Fruit fly (Drosophila melanogaster) whole organism, embryonic: ENCODE results near the gene ATP7.
A peak's percentile ranks its signal among the peaks of the same experiment; 100 is the strongest.

Source experiments
- Antp ChIP-seq: fragments of 200-800 bp; sonication (Bioruptor generic); optimal IDR thresholded peaks from 3 replicates; lab custom pipeline; 2016; ENCODE audit warnings: missing biosample characterization, missing genetic modification characterization
- Atf6 ChIP-seq: fragments of 200-800 bp; sonication (Bioruptor generic); IDR thresholded peaks from 2 replicates; pipeline ENCODE4 v1.3.6; 2022; ENCODE audit warnings: missing biosample characterization, missing genetic modification characterization
- B-H1 ChIP-seq: fragments of 200-800 bp; sonication (Bioruptor generic); IDR thresholded peaks from 3 replicates; pipeline ENCODE4 v1.3.6; 2022; ENCODE audit warnings: missing biosample characterization, missing genetic modification characterization
- Bteb2 ChIP-seq: fragments of 200-800 bp; sonication (Bioruptor generic); optimal IDR thresholded peaks from 2 replicates; lab custom pipeline; 2016; ENCODE audit warnings: missing biosample characterization, missing genetic modification characterization
- CG11093 ChIP-seq: fragments of 200-800 bp; sonication (Bioruptor generic); IDR thresholded peaks from 3 replicates; pipeline ENCODE4 v1.3.6; 2022; ENCODE audit warnings: missing biosample characterization, missing genetic modification characterization
- CG12659 ChIP-seq: fragments of 200-800 bp; sonication (Bioruptor generic); optimal IDR thresholded peaks from 3 replicates; lab custom pipeline; 2017; ENCODE audit warnings: mild to moderate bottlenecking, missing biosample characterization, missing genetic modification reagents, missing genetic modification characterization
- CG13296 ChIP-seq: fragments of 200-800 bp; sonication (Bioruptor generic); optimal IDR thresholded peaks from 3 replicates; lab custom pipeline; 2018; ENCODE audit warnings: missing biosample characterization, mild to moderate bottlenecking, missing genetic modification characterization
- CG15011 ChIP-seq: fragments of 200-800 bp; sonication (Bioruptor generic); optimal IDR thresholded peaks from 3 replicates; lab custom pipeline; 2018; ENCODE audit warnings: missing biosample characterization, mild to moderate bottlenecking, missing genetic modification characterization
- CG15073 ChIP-seq: fragments of 200-800 bp; sonication (Bioruptor generic); optimal IDR thresholded peaks from 2 replicates; lab custom pipeline; 2016; ENCODE audit warnings: missing biosample characterization, missing genetic modification characterization
- CG15269 ChIP-seq: fragments of 200-800 bp; sonication (Bioruptor generic); optimal IDR thresholded peaks from 2 replicates; lab custom pipeline; 2018; ENCODE audit warnings: missing biosample characterization, mild to moderate bottlenecking, missing genetic modification characterization, moderate library complexity
- CG15601 ChIP-seq: fragments of 200-800 bp; sonication (Bioruptor generic); optimal IDR thresholded peaks from 3 replicates; lab custom pipeline; 2019; ENCODE audit warnings: missing biosample characterization, mild to moderate bottlenecking, missing genetic modification characterization, moderate library complexity
- CG1602 ChIP-seq: fragments of 200-800 bp; sonication (Bioruptor generic); optimal IDR thresholded peaks from 3 replicates; lab custom pipeline; 2016; ENCODE audit warnings: missing biosample characterization, missing genetic modification characterization
- CG1603 ChIP-seq: fragments of 200-800 bp; sonication (Bioruptor generic); optimal IDR thresholded peaks from 2 replicates; lab custom pipeline; 2019; ENCODE audit warnings: missing biosample characterization, mild to moderate bottlenecking, missing genetic modification characterization, moderate library complexity
- CG16779 ChIP-seq: fragments of 200-800 bp; sonication (Bioruptor generic); IDR thresholded peaks from 2 replicates; pipeline ENCODE4 v1.3.6; 2022; ENCODE audit warnings: missing biosample characterization, missing genetic modification characterization
- CG17612 ChIP-seq: fragments of 200-800 bp; sonication (Bioruptor generic); IDR thresholded peaks from 2 replicates; pipeline ENCODE4 v1.3.6; 2022; ENCODE audit warnings: missing biosample characterization, missing genetic modification characterization
- CG18476 ChIP-seq: fragments of 200-800 bp; sonication (Bioruptor generic); optimal IDR thresholded peaks from 2 replicates; lab custom pipeline; 2016; ENCODE audit warnings: missing biosample characterization, mild to moderate bottlenecking, missing genetic modification characterization
- CG2129 ChIP-seq: fragments of 200-800 bp; sonication (Bioruptor generic); IDR thresholded peaks from 2 replicates; pipeline ENCODE4 v1.3.6; 2022; ENCODE audit warnings: missing biosample characterization, missing genetic modification characterization; ENCODE audit not compliant: partially characterized antibody
- CG31224 ChIP-seq: fragments of 200-800 bp; sonication (Bioruptor generic); IDR thresholded peaks from 2 replicates; pipeline ENCODE4 v1.3.6; 2022; ENCODE audit warnings: missing biosample characterization, missing genetic modification characterization
- CG31441 ChIP-seq: fragments of 200-800 bp; sonication (Bioruptor generic); IDR thresholded peaks from 2 replicates; pipeline ENCODE4 v1.3.6; 2022; ENCODE audit warnings: missing biosample characterization, missing genetic modification characterization
- CG3995 ChIP-seq: fragments of 200-800 bp; sonication (Bioruptor generic); optimal IDR thresholded peaks from 3 replicates; lab custom pipeline; 2016; ENCODE audit warnings: missing biosample characterization, missing genetic modification characterization
- CG43689 ChIP-seq: fragments of 200-800 bp; sonication (Bioruptor generic); IDR thresholded peaks from 2 replicates; pipeline ENCODE4 v1.3.6; 2022; ENCODE audit warnings: missing biosample characterization, missing genetic modification characterization
- CG6683 ChIP-seq: fragments of 200-800 bp; sonication (Bioruptor generic); optimal IDR thresholded peaks from 2 replicates; lab custom pipeline; 2017; ENCODE audit warnings: missing biosample characterization, mild to moderate bottlenecking, missing genetic modification characterization, missing genetic modification reagents
- CG6689 ChIP-seq: fragments of 200-800 bp; sonication (Bioruptor generic); IDR thresholded peaks from 2 replicates; pipeline ENCODE4 v1.3.6; 2022; ENCODE audit warnings: missing biosample characterization, missing genetic modification characterization
- CG7786 ChIP-seq: fragments of 200-800 bp; sonication (Bioruptor generic); optimal IDR thresholded peaks from 2 replicates; lab custom pipeline; 2016; ENCODE audit warnings: missing biosample characterization, missing genetic modification characterization
- CG9727 ChIP-seq: fragments of 200-800 bp; sonication (Bioruptor generic); optimal IDR thresholded peaks from 3 replicates; lab custom pipeline; 2017; ENCODE audit warnings: missing biosample characterization, mild to moderate bottlenecking, missing genetic modification characterization
- Dbx ChIP-seq: fragments of 200-800 bp; sonication (Bioruptor generic); IDR thresholded peaks from 3 replicates; pipeline ENCODE4 v1.3.6; 2022; ENCODE audit warnings: missing biosample characterization, missing genetic modification characterization
- Dip2 ChIP-seq: fragments of 200-800 bp; sonication (Bioruptor generic); IDR thresholded peaks from 2 replicates; pipeline ENCODE4 v1.3.6; 2022; ENCODE audit warnings: missing biosample characterization, missing genetic modification characterization
- Doc3 ChIP-seq: fragments of 200-800 bp; sonication (Bioruptor generic); IDR thresholded peaks from 3 replicates; pipeline ENCODE4 v1.3.6; 2022; ENCODE audit warnings: missing biosample characterization, missing genetic modification characterization; ENCODE audit not compliant: partially characterized antibody
- Fer3 ChIP-seq: fragments of 200-800 bp; sonication (Bioruptor generic); optimal IDR thresholded peaks from 2 replicates; lab custom pipeline; 2018; ENCODE audit warnings: missing biosample characterization, mild to moderate bottlenecking, missing genetic modification characterization, moderate library complexity
- Gsc ChIP-seq: fragments of 200-800 bp; sonication (Bioruptor generic); IDR thresholded peaks from 2 replicates; pipeline ENCODE4 v1.3.6; 2022; ENCODE audit warnings: missing biosample characterization, missing genetic modification characterization
- Med ChIP-seq: fragments of 200-800 bp; sonication (Bioruptor generic); peaks from one replicate; lab custom pipeline; 2016; ENCODE audit warnings: missing biosample characterization, missing genetic modification characterization, mild to moderate bottlenecking, inconsistent platforms, moderate library complexity
- Mrtf ChIP-seq: fragments of 200-800 bp; sonication (Bioruptor generic); IDR thresholded peaks from 3 replicates; pipeline ENCODE4 v1.3.6; 2022; ENCODE audit warnings: missing biosample characterization, missing genetic modification characterization
- Oaz ChIP-seq: fragments of 200-800 bp; sonication (Bioruptor generic); IDR thresholded peaks from 2 replicates; pipeline ENCODE4 v1.3.6; 2022; ENCODE audit warnings: missing biosample characterization, missing genetic modification characterization
- Opbp ChIP-seq: fragments of 200-800 bp; sonication (Bioruptor generic); IDR thresholded peaks from 3 replicates; pipeline ENCODE4 v1.3.6; 2022; ENCODE audit warnings: missing biosample characterization, missing genetic modification characterization; ENCODE audit not compliant: partially characterized antibody
- Taf1 ChIP-seq: fragments of 200-800 bp; sonication (Bioruptor generic); IDR thresholded peaks from 2 replicates; pipeline ENCODE4 v1.3.6; 2022; ENCODE audit warnings: missing biosample characterization, missing genetic modification characterization
- ara ChIP-seq: fragments of 200-800 bp; sonication (Bioruptor generic); IDR thresholded peaks from 2 replicates; pipeline ENCODE4 v1.3.6; 2022; ENCODE audit warnings: missing biosample characterization, missing genetic modification characterization
- ase ChIP-seq: fragments of 200-800 bp; sonication (Bioruptor generic); IDR thresholded peaks from 3 replicates; pipeline ENCODE4 v1.3.6; 2022; ENCODE audit warnings: missing biosample characterization, missing genetic modification characterization
- ash1 ChIP-seq: fragments of 200-800 bp; sonication (Bioruptor generic); optimal IDR thresholded peaks from 2 replicates; lab custom pipeline; 2018; ENCODE audit warnings: missing biosample characterization, mild to moderate bottlenecking, missing genetic modification characterization
- croc ChIP-seq: fragments of 200-800 bp; sonication (Bioruptor generic); conservative IDR thresholded peaks from 3 replicates; pipeline ENCODE4 v1.3.6; 2022; ENCODE audit warnings: missing biosample characterization, missing genetic modification characterization
- her ChIP-seq: fragments of 200-800 bp; sonication (Bioruptor generic); optimal IDR thresholded peaks from 2 replicates; lab custom pipeline; 2016; ENCODE audit warnings: missing biosample characterization, missing genetic modification characterization
- kay ChIP-seq: fragments of 200-800 bp; sonication (Bioruptor generic); optimal IDR thresholded peaks from 2 replicates; lab custom pipeline; 2016; ENCODE audit warnings: missing biosample characterization, missing genetic modification characterization
- luna ChIP-seq: fragments of 200-800 bp; sonication (Bioruptor generic); optimal IDR thresholded peaks from 2 replicates; lab custom pipeline; 2016; ENCODE audit warnings: missing biosample characterization, missing genetic modification characterization
- maf-S ChIP-seq: fragments of 200-800 bp; sonication (Bioruptor generic); optimal IDR thresholded peaks from 2 replicates; lab custom pipeline; 2016; ENCODE audit warnings: missing biosample characterization, missing genetic modification characterization
- mam ChIP-seq: fragments of 200-800 bp; sonication (Bioruptor generic); optimal IDR thresholded peaks from 3 replicates; lab custom pipeline; 2016; ENCODE audit warnings: missing biosample characterization, missing genetic modification characterization
- nau ChIP-seq: fragments of 200-800 bp; sonication (Bioruptor generic); optimal IDR thresholded peaks from 3 replicates; lab custom pipeline; 2017; ENCODE audit warnings: missing biosample characterization, mild to moderate bottlenecking, missing genetic modification characterization, missing genetic modification reagents
- nerfin-1 ChIP-seq: fragments of 200-800 bp; sonication (Bioruptor generic); optimal IDR thresholded peaks from 3 replicates; lab custom pipeline; 2019; ENCODE audit warnings: missing biosample characterization, mild to moderate bottlenecking, missing genetic modification characterization, moderate library complexity
- pita ChIP-seq: fragments of 200-800 bp; sonication (Bioruptor generic); optimal IDR thresholded peaks from 2 replicates; lab custom pipeline; 2017; ENCODE audit warnings: missing biosample characterization, mild to moderate bottlenecking, missing genetic modification characterization
- run ChIP-seq: fragments of 200-800 bp; sonication (Bioruptor generic); optimal IDR thresholded peaks from 3 replicates; lab custom pipeline; 2018; ENCODE audit warnings: missing biosample characterization, mild to moderate bottlenecking, missing genetic modification characterization
- sd ChIP-seq: fragments of 200-800 bp; sonication (Bioruptor generic); optimal IDR thresholded peaks from 3 replicates; lab custom pipeline; 2018; ENCODE audit warnings: missing biosample characterization, mild to moderate bottlenecking, missing genetic modification characterization, moderate library complexity
- slbo ChIP-seq: fragments of 200-800 bp; sonication (Bioruptor generic); IDR thresholded peaks from 2 replicates; pipeline ENCODE4 v1.3.6; 2022; ENCODE audit warnings: missing biosample characterization, missing genetic modification characterization
- slp2 ChIP-seq: fragments of 200-800 bp; sonication (Bioruptor generic); optimal IDR thresholded peaks from 2 replicates; lab custom pipeline; 2016; ENCODE audit warnings: missing biosample characterization, missing genetic modification characterization
- usp ChIP-seq: fragments of >200 bp; optimal IDR thresholded peaks from 2 replicates; lab custom pipeline; 2017; ENCODE audit warnings: missing biosample characterization, missing genetic modification characterization

The ATP7 gene

DNA sequence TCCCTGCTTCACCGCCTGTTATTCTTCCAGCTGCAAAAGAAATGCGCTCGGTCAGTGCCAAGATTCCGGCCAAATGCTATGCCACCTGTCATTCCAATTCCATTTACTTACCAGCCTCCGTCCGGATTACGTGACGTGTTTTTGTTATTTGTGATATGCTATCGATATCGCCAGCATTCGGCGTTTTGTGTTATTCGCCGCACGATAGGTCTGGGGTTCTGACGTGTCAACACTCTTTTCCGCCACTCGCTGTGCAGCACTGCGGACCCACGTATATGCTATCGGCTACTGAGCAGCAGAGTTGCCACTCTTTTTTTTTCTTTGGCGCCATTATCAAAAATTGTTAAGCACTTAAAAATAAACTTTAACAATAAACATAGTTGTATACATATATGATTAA is 2.5 kb upstream of the ATP7 start, which contains the start of gene p24-1 (continued):
- TF ChIP-seq CG18476 (GFP tag; lab: Kevin White, UChicago) (peak; percentile 27), Mrtf (peak; percentile 36; the same call in 1 of the 3 replicates), nau (GFP tag; lab: Kevin White, UChicago) (no peak), CG16779 (GFP tag; lab: Robert Waterston, UW) (peak; percentile 69), CG15601 (peak; percentile 34), nerfin-1 (tag; lab: Kevin White, UChicago) (peak; percentile 4), CG3995 (GFP tag; lab: Kevin White, UChicago) (peak; percentile 94), CG31224 (GFP tag; lab: Robert Waterston, UW) (no peak), CG15073 (GFP tag; lab: Kevin White, UChicago) (no peak), CG9727 (no peak), Dip2 (GFP tag; lab: Robert Waterston, UW) (no peak), CG17612 (no peak), CG12659 (GFP tag; lab: Kevin White, UChicago) (peak; percentile 67), CG11093 (no peak), ase (GFP tag; lab: Robert Waterston, UW) (no peak), croc (GFP tag; lab: Robert Waterston, UW) (no peak), usp (GFP tag; lab: Kevin White, UChicago) (no peak), CG43689 (no peak), CG15011 (GFP tag; lab: Kevin White, UChicago) (no peak), CG6683 (GFP tag; lab: Kevin White, UChicago) (no peak), Antp (GFP tag; lab: Kevin White, UChicago) (peak; percentile 39), her (peak; percentile 66), CG13296 (GFP tag; lab: Kevin White, UChicago) (peak; percentile 28), Doc3 (peak; percentile 70), slp2 (GFP tag; lab: Kevin White, UChicago) (no peak), CG7786 (GFP tag; lab: Kevin White, UChicago) (peak; percentile 55), CG1603 (tag; lab: Kevin White, UChicago) (peak; percentile 79), CG15269 (tag; lab: Kevin White, UChicago) (peak; percentile 23), ash1 (GFP tag; lab: Kevin White, UChicago) (no peak), B-H1 (no peak), Taf1 (GFP tag; lab: Robert Waterston, UW) (no peak), Dbx (GFP tag; lab: Robert Waterston, UW) (peak; percentile 71; the same call in 2 of the 3 replicates), kay (peak; percentile 48), Atf6 (no peak), slbo (peak; percentile 81), luna (GFP tag; lab: Kevin White, UChicago) (no peak), Oaz (GFP tag; lab: Robert Waterston, UW) (no peak), pita (no peak), Gsc (GFP tag; lab: Robert Waterston, UW) (no peak), ara (no peak), Opbp (GFP tag; lab: Robert Waterston, UW) (peak; percentile 92), CG31441 (GFP tag; lab: Robert Waterston, UW) (peak; percentile 40; the same call in 1 of the 2 replicates), Med (GFP tag; lab: Kevin White, UChicago) (peak; percentile 95), CG1602 (GFP tag; lab: Kevin White, UChicago) (peak; percentile 13), CG6689 (GFP tag; lab: Robert Waterston, UW) (no peak), mam (GFP tag; lab: Kevin White, UChicago) (peak; percentile 68), Fer3 (tag; lab: Kevin White, UChicago) (peak; percentile 12), CG2129 (GFP tag; lab: Robert Waterston, UW) (peak; percentile 53), run (tag; lab: Kevin White, UChicago) (no peak), Bteb2 (peak; percentile 7), maf-S (GFP tag; lab: Kevin White, UChicago) (peak; percentile 35), sd (tag; lab: Kevin White, UChicago) (peak; percentile 47)
